Worm (Caenorhabditis elegans) whole organism, L2 larva: ENCODE data around the gene Y48E1C.2.

Source experiments
- ama-1 ChIP-seq: fragments of 150-350 bp; optimal IDR thresholded peaks from 2 replicates; lab custom pipeline; 2018; ENCODE audit warnings: inconsistent platforms
- ceh-82 ChIP-seq: fragments of 150-350 bp; optimal IDR thresholded peaks from 2 replicates; lab custom pipeline; 2014; ENCODE audit warnings: missing biosample characterization, missing genetic modification characterization
- egl-27 ChIP-seq: sonication (generic microtip); optimal IDR thresholded peaks from 3 replicates; lab custom pipeline; 2017; ENCODE audit warnings: missing biosample characterization, missing genetic modification reagents, missing genetic modification characterization
- lin-11 ChIP-seq: fragments of 150-350 bp; sonication (generic microtip); optimal IDR thresholded peaks from 2 replicates; lab custom pipeline; 2014; ENCODE audit warnings: missing biosample characterization, missing genetic modification characterization, inconsistent platforms, mixed read lengths
- lin-39 ChIP-seq: fragments of 150-350 bp; optimal IDR thresholded peaks from 2 replicates; lab custom pipeline; 2014; ENCODE audit warnings: missing biosample characterization, missing genetic modification reagents, missing genetic modification characterization
- lsy-2 ChIP-seq, 2 experiments: fragments of 150-350 bp in 1 of 2; sonication (generic microtip) in 1 of 2; optimal IDR thresholded peaks; 2 replicates each; lab custom pipeline; 2014 to 2017; ENCODE audit warnings: missing biosample characterization in 2 of 2, missing genetic modification characterization in 2 of 2
- mdl-1 ChIP-seq, 2 experiments: fragments of 150-350 bp in 1 of 2; sonication (generic microtip) in 1 of 2; optimal IDR thresholded peaks; 2 replicates each; lab custom pipeline; 2017; ENCODE audit warnings: missing biosample characterization in 2 of 2, missing genetic modification characterization in 2 of 2
- nhr-11 ChIP-seq: fragments of 150-350 bp; optimal IDR thresholded peaks from 2 replicates; lab custom pipeline; 2014; ENCODE audit warnings: missing biosample characterization, missing genetic modification characterization
- skn-1 ChIP-seq: sonication (generic microtip); optimal IDR thresholded peaks from 2 replicates; lab custom pipeline; 2017; ENCODE audit warnings: missing biosample characterization, missing genetic modification characterization

ce11 chrII:13470655-13471054, 46.3 kb downstream of the Y48E1C.2 start:
- TF ChIP-seq skn-1 (no peak), lsy-2 (tag; optimal IDR thresholded peaks at IDR 0.05; lab: Kevin White, UChicago) (no peak), lin-39 (tag; lab: Kevin White, UChicago) (no peak), ama-1 (no peak), mdl-1 (tag; optimal IDR thresholded peaks at IDR 0.05; lab: Kevin White, UChicago) (no peak), lin-11 (tag; lab: Kevin White, UChicago) (no peak), egl-27 (tag; lab: Kevin White, UChicago) (no peak), ceh-82 (no peak), nhr-11 (tag; lab: Kevin White, UChicago) (no peak)
